Worm (Caenorhabditis elegans) whole organism, L4 larva: ENCODE measurements around the gene clc-7.

Experiments used
- D1046.2 ChIP-seq: fragments of 200-800 bp; sonication (Bioruptor generic); IDR thresholded peaks from 2 replicates; pipeline ENCODE4 v1.3.6; 2022; ENCODE audit warnings: missing genetic modification characterization, missing compliant biosample characterization
- F10B5.3 ChIP-seq: sonication (generic microtip); optimal IDR thresholded peaks from 2 replicates; lab custom pipeline; 2016; ENCODE audit warnings: mild to moderate bottlenecking, missing genetic modification characterization, missing compliant biosample characterization
- F37D6.2 ChIP-seq: sonication (generic microtip); optimal IDR thresholded peaks from 2 replicates; lab custom pipeline; 2016; ENCODE audit warnings: mild to moderate bottlenecking, missing genetic modification characterization, missing compliant biosample characterization
- F49E8.2 ChIP-seq: sonication (generic microtip); optimal IDR thresholded peaks from 2 replicates; lab custom pipeline; 2016; ENCODE audit warnings: missing compliant biosample characterization, mild to moderate bottlenecking, missing genetic modification characterization, borderline replicate concordance
- R02D3.7 ChIP-seq: fragments of 150-350 bp; sonication (generic microtip); optimal IDR thresholded peaks from 3 replicates; lab custom pipeline; 2014; ENCODE audit warnings: missing biosample characterization, missing genetic modification characterization
- T20F7.1 ChIP-seq: fragments of 200-800 bp; sonication (Bioruptor generic); optimal IDR thresholded peaks from 2 replicates; lab custom pipeline; 2018; ENCODE audit warnings: mild to moderate bottlenecking, missing genetic modification characterization, missing compliant biosample characterization
- T26A8.4 ChIP-seq: fragments of 200-800 bp; sonication (Bioruptor generic); IDR thresholded peaks from 2 replicates; pipeline ENCODE4 v1.3.6; 2022; ENCODE audit warnings: missing genetic modification characterization, missing compliant biosample characterization
- ZK546.5 ChIP-seq, 2 experiments: sonication (generic microtip); optimal IDR thresholded peaks; 2 replicates each; lab custom pipeline; 2017; ENCODE audit warnings: missing biosample characterization in 2 of 2, missing genetic modification characterization in 2 of 2
- aha-1 ChIP-seq: fragments of 150-350 bp; peaks from one replicate; lab custom pipeline; 2014; ENCODE audit warnings: missing biosample characterization, missing genetic modification characterization
- ama-1 ChIP-seq: fragments of 150-350 bp; optimal IDR thresholded peaks from 2 replicates; lab custom pipeline; 2014; ENCODE audit warnings: inconsistent platforms, mixed read lengths
- attf-4 ChIP-seq: sonication (generic microtip); optimal IDR thresholded peaks from 3 replicates; lab custom pipeline; 2017; ENCODE audit warnings: missing biosample characterization, missing genetic modification characterization
- ceh-20 ChIP-seq: fragments of 200-800 bp; sonication (Bioruptor generic); IDR thresholded peaks from 2 replicates; pipeline ENCODE4 v1.3.6; 2022; ENCODE audit warnings: missing genetic modification reagents, missing genetic modification characterization, missing compliant biosample characterization
- ceh-28 ChIP-seq: fragments of 150-350 bp; optimal IDR thresholded peaks from 2 replicates; lab custom pipeline; 2014; ENCODE audit warnings: missing biosample characterization, missing genetic modification reagents, missing genetic modification characterization
- ceh-32 ChIP-seq: sonication (generic microtip); optimal IDR thresholded peaks from 2 replicates; lab custom pipeline; 2016; ENCODE audit warnings: mild to moderate bottlenecking, missing genetic modification characterization, missing compliant biosample characterization; ENCODE audit not compliant: poor library complexity
- ceh-44 ChIP-seq: fragments of 200-800 bp; sonication (Bioruptor generic); IDR thresholded peaks from 2 replicates; pipeline ENCODE4 v1.3.6; 2022; ENCODE audit warnings: missing genetic modification reagents, missing genetic modification characterization, missing compliant biosample characterization
- ctbp-1 ChIP-seq: fragments of 200-800 bp; sonication (Bioruptor generic); IDR thresholded peaks from 2 replicates; pipeline ENCODE4 v1.3.6; 2022; ENCODE audit warnings: missing genetic modification reagents, missing genetic modification characterization, missing compliant biosample characterization
- dmd-6 ChIP-seq: fragments of 200-800 bp; sonication (Bioruptor generic); IDR thresholded peaks from 2 replicates; pipeline ENCODE4 v1.3.6; 2022; ENCODE audit warnings: missing genetic modification reagents, missing genetic modification characterization, missing compliant biosample characterization
- dpl-1 ChIP-seq: fragments of 150-350 bp; optimal IDR thresholded peaks from 2 replicates; lab custom pipeline; 2014; ENCODE audit warnings: missing biosample characterization, missing genetic modification reagents, missing genetic modification characterization
- duxl-1 ChIP-seq: sonication (generic microtip); optimal IDR thresholded peaks from 2 replicates; lab custom pipeline; 2016; ENCODE audit warnings: mild to moderate bottlenecking, missing genetic modification characterization, moderate library complexity, missing compliant biosample characterization; ENCODE audit not compliant: poor library complexity
- dve-1 ChIP-seq: sonication (generic microtip); optimal IDR thresholded peaks from 2 replicates; lab custom pipeline; 2017; ENCODE audit warnings: antibody characterized with exemption, mild to moderate bottlenecking, missing genetic modification characterization, missing compliant biosample characterization; ENCODE audit not compliant: insufficient read depth
- egl-43 ChIP-seq: fragments of 200-800 bp; sonication (Bioruptor generic); IDR thresholded peaks from 2 replicates; pipeline ENCODE4 v1.3.6; 2022; ENCODE audit warnings: missing genetic modification reagents, missing genetic modification characterization, missing compliant biosample characterization
- gei-8 ChIP-seq: fragments of 200-800 bp; sonication (Bioruptor generic); optimal IDR thresholded peaks from 2 replicates; lab custom pipeline; 2018; ENCODE audit warnings: mild to moderate bottlenecking, missing genetic modification characterization, missing compliant biosample characterization
- hif-1 ChIP-seq, 2 experiments: sonication (generic microtip); optimal IDR thresholded peaks; 2 replicates each; lab custom pipeline; 2016 to 2017; ENCODE audit warnings: missing compliant biosample characterization in 2 of 2, missing genetic modification characterization in 2 of 2, missing genetic modification reagents in 2 of 2, missing genotype in 2 of 2, mild to moderate bottlenecking in 1 of 2
- hlh-11 ChIP-seq: fragments of 200-800 bp; sonication (Bioruptor generic); optimal IDR thresholded peaks from 2 replicates; lab custom pipeline; 2018; ENCODE audit warnings: mild to moderate bottlenecking, missing genetic modification characterization, missing compliant biosample characterization
- hlh-30 ChIP-seq: sonication (generic microtip); optimal IDR thresholded peaks from 2 replicates; lab custom pipeline; 2017; ENCODE audit warnings: antibody characterized with exemption, mild to moderate bottlenecking, missing genetic modification characterization, missing compliant biosample characterization; ENCODE audit not compliant: insufficient read depth
- jun-1 ChIP-seq: fragments of 150-350 bp; optimal IDR thresholded peaks from 2 replicates; lab custom pipeline; 2014; ENCODE audit warnings: missing biosample characterization, missing genetic modification reagents, missing genetic modification characterization
- lim-7 ChIP-seq: fragments of 200-800 bp; sonication (Bioruptor generic); IDR thresholded peaks from 2 replicates; pipeline ENCODE4 v1.3.6; 2022; ENCODE audit warnings: missing genetic modification characterization, missing compliant biosample characterization
- lin-1 ChIP-seq: fragments of 200-800 bp; sonication (Bioruptor generic); IDR thresholded peaks from 2 replicates; pipeline ENCODE4 v1.3.6; 2022; ENCODE audit warnings: missing genetic modification reagents, missing genetic modification characterization, missing compliant biosample characterization
- lin-29 ChIP-seq: fragments of 200-800 bp; sonication (Bioruptor generic); IDR thresholded peaks from 2 replicates; pipeline ENCODE4 v1.3.6; 2022; ENCODE audit warnings: missing genetic modification reagents, missing genetic modification characterization, missing compliant biosample characterization
- lin-39 ChIP-seq: fragments of 150-350 bp; optimal IDR thresholded peaks from 2 replicates; lab custom pipeline; 2014; ENCODE audit warnings: missing biosample characterization, missing genetic modification reagents, missing genetic modification characterization
- lir-3 ChIP-seq: sonication (generic microtip); optimal IDR thresholded peaks from 2 replicates; lab custom pipeline; 2016; ENCODE audit warnings: mild to moderate bottlenecking, missing genetic modification characterization, missing compliant biosample characterization
- lsy-2 ChIP-seq, 2 experiments: fragments of 150-350 bp in 1 of 2; sonication (generic microtip) in 1 of 2; optimal IDR thresholded peaks; 2 replicates each; lab custom pipeline; 2014 to 2017; ENCODE audit warnings: missing biosample characterization in 2 of 2, missing genetic modification characterization in 2 of 2
- madf-5 ChIP-seq, 2 experiments: fragments of 200-800 bp; sonication (Bioruptor generic); IDR thresholded peaks; 2 replicates each; pipeline ENCODE4 v1.3.6; 2022; ENCODE audit warnings: missing compliant biosample characterization in 2 of 2, missing genetic modification characterization in 2 of 2
- madf-9 ChIP-seq: fragments of 200-800 bp; sonication (Bioruptor generic); conservative IDR thresholded peaks from 2 replicates; pipeline ENCODE4 v1.3.6; 2022; ENCODE audit warnings: missing genetic modification reagents, missing genetic modification characterization, missing compliant biosample characterization
- mes-2 ChIP-seq: sonication (generic microtip); optimal IDR thresholded peaks from 2 replicates; lab custom pipeline; 2016; ENCODE audit warnings: missing genotype, mild to moderate bottlenecking, missing genetic modification characterization, missing compliant biosample characterization; ENCODE audit not compliant: poor library complexity, severe bottlenecking
- mxl-3 ChIP-seq: fragments of 200-800 bp; sonication (Bioruptor generic); optimal IDR thresholded peaks from 2 replicates; lab custom pipeline; 2018; ENCODE audit warnings: mild to moderate bottlenecking, missing genetic modification characterization, missing compliant biosample characterization
- nhr-10 ChIP-seq: fragments of 150-350 bp; optimal IDR thresholded peaks from 2 replicates; lab custom pipeline; 2014; ENCODE audit warnings: missing biosample characterization, missing genetic modification characterization
- nhr-102 ChIP-seq: sonication (generic microtip); optimal IDR thresholded peaks from 2 replicates; lab custom pipeline; 2016; ENCODE audit warnings: mild to moderate bottlenecking, missing genetic modification characterization, moderate library complexity, missing compliant biosample characterization
- nhr-111 ChIP-seq: fragments of 200-800 bp; sonication (Bioruptor generic); optimal IDR thresholded peaks from 2 replicates; lab custom pipeline; 2018; ENCODE audit warnings: mild to moderate bottlenecking, missing genetic modification characterization, missing compliant biosample characterization
- nhr-237 ChIP-seq: sonication (generic microtip); optimal IDR thresholded peaks from 2 replicates; lab custom pipeline; 2017; ENCODE audit warnings: missing biosample characterization, missing genetic modification characterization
- nhr-25 ChIP-seq: sonication (generic microtip); optimal IDR thresholded peaks from 2 replicates; lab custom pipeline; 2017; ENCODE audit warnings: missing genetic modification characterization, mild to moderate bottlenecking, missing compliant biosample characterization, antibody characterized with exemption, moderate library complexity, borderline replicate concordance; ENCODE audit not compliant: insufficient read depth
- nhr-28 ChIP-seq: fragments of 150-350 bp; optimal IDR thresholded peaks from 2 replicates; lab custom pipeline; 2014; ENCODE audit warnings: missing biosample characterization, missing genetic modification characterization
- nhr-42 ChIP-seq: fragments of 200-800 bp; sonication (Bioruptor generic); IDR thresholded peaks from 2 replicates; pipeline ENCODE4 v1.3.6; 2022; ENCODE audit warnings: missing genetic modification characterization, missing compliant biosample characterization
- nhr-48 ChIP-seq: sonication (generic microtip); optimal IDR thresholded peaks from 2 replicates; lab custom pipeline; 2016; ENCODE audit warnings: mild to moderate bottlenecking, missing genetic modification characterization, missing compliant biosample characterization
- nhr-77 ChIP-seq: fragments of 150-350 bp; optimal IDR thresholded peaks from 2 replicates; lab custom pipeline; 2014; ENCODE audit warnings: missing biosample characterization, missing genetic modification characterization
- rbr-2 ChIP-seq: sonication (generic microtip); optimal IDR thresholded peaks from 2 replicates; lab custom pipeline; 2016; ENCODE audit warnings: missing genotype, missing genetic modification characterization, missing compliant biosample characterization
- set-16 ChIP-seq: fragments of 200-800 bp; sonication (Bioruptor generic); IDR thresholded peaks from 2 replicates; pipeline ENCODE4 v1.3.6; 2022; ENCODE audit warnings: missing genetic modification reagents, missing genetic modification characterization, missing compliant biosample characterization
- skn-1 ChIP-seq: fragments of 150-350 bp; optimal IDR thresholded peaks from 2 replicates; lab custom pipeline; 2014; ENCODE audit warnings: missing biosample characterization, missing genetic modification characterization
- spr-1 ChIP-seq: sonication (generic microtip); optimal IDR thresholded peaks from 2 replicates; lab custom pipeline; 2016; ENCODE audit warnings: mild to moderate bottlenecking, missing genetic modification characterization, missing compliant biosample characterization
- tra-1 ChIP-seq: fragments of 200-800 bp; sonication (Bioruptor generic); IDR thresholded peaks from 2 replicates; pipeline ENCODE4 v1.3.6; 2022; ENCODE audit warnings: missing genetic modification reagents, missing genetic modification characterization, missing compliant biosample characterization
- ztf-7 ChIP-seq: fragments of 150-350 bp; optimal IDR thresholded peaks from 2 replicates; lab custom pipeline; 2014; ENCODE audit warnings: missing biosample characterization, missing genetic modification characterization

Gene clc-7

DNA sequence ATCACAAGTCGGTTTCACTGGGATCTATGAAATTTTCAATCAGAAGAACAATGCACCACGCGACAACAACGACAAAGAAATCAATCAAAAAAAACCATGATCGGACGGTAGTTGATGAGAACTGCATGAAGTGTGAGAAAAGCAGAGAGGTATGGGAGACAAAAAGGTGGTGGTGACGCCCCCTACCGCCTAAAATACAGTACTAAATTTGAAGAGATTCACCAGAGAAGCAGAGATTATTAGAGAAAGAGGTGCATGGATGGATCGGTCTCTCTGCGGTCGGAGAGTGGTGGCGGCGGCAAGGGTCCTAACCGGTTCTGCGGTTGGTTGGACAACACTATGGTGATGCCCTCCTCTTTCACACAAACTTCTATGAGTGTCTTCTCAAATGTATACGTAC, 51.4 kb downstream of the clc-7 start:
- TF ChIP-seq dmd-6 (peak; percentile 43; the same call in 1 of the 2 replicates), jun-1 (tag; lab: Kevin White, UChicago) (no peak), nhr-102 (tag; lab: Kevin White, UChicago) (no peak), ceh-28 (tag; lab: Kevin White, UChicago) (no peak), ama-1 (lab: Kevin White, UChicago) (no peak), nhr-48 (peak; percentile 60), nhr-42 (GFP tag; lab: Robert Waterston, UW) (no peak), R02D3.7 (tag; lab: Kevin White, UChicago) (no peak), tra-1 (GFP tag; lab: Robert Waterston, UW) (0 out of 2 replicates have a peak, but pooled peaks have one; percentile 34), aha-1 (tag; lab: Kevin White, UChicago) (no peak), skn-1 (tag; lab: Kevin White, UChicago) (no peak), spr-1 (peak; percentile 18), ceh-20 (GFP tag; lab: Robert Waterston, UW) (0 out of 2 replicates have a peak, but pooled peaks have one; percentile 45), nhr-28 (peak; percentile 64), ctbp-1 (GFP tag; lab: Robert Waterston, UW) (peak; percentile 59; the same call in 1 of the 2 replicates), set-16 (GFP tag; lab: Robert Waterston, UW) (peak; percentile 41), hlh-30 (tag; lab: Kevin White, UChicago) (peak; percentile 85), gei-8 (GFP tag; lab: Kevin White, UChicago) (no peak), nhr-77 (tag; lab: Kevin White, UChicago) (no peak), nhr-25 (tag; lab: Kevin White, UChicago) (peak; percentile 17), lin-39 (tag; lab: Kevin White, UChicago) (no peak), nhr-237 (tag; lab: Kevin White, UChicago) (no peak), egl-43 (GFP tag; lab: Robert Waterston, UW) (peak; percentile 65; the same call in 1 of the 2 replicates), lir-3 (tag; lab: Kevin White, UChicago) (no peak), nhr-10 (tag; lab: Kevin White, UChicago) (no peak), mes-2 (tag; lab: Kevin White, UChicago) (peak; percentile 53), ceh-32 (tag; lab: Kevin White, UChicago) (no peak), D1046.2 (GFP tag; lab: Robert Waterston, UW) (no peak), F49E8.2 (no peak), nhr-111 (GFP tag; lab: Kevin White, UChicago) (no peak), mxl-3 (peak; percentile 80), duxl-1 (peak; percentile 40), dpl-1 (GFP tag; lab: Kevin White, UChicago) (no peak), dve-1 (tag; lab: Kevin White, UChicago) (peak; percentile 44), lin-29 (GFP tag; lab: Robert Waterston, UW) (no peak), lim-7 (no peak), F37D6.2 (tag; lab: Kevin White, UChicago) (no peak), T26A8.4 (GFP tag; lab: Robert Waterston, UW) (peak; percentile 68), T20F7.1 (GFP tag; lab: Kevin White, UChicago) (no peak), attf-4 (tag; lab: Kevin White, UChicago) (no peak), hlh-11 (peak; percentile 85), madf-5 (GFP tag; IDR thresholded peaks at IDR 0.05; lab: Robert Waterston, UW) (no peak), F10B5.3 (tag; lab: Kevin White, UChicago) (no peak), ztf-7 (tag; lab: Kevin White, UChicago) (no peak), lin-1 (GFP tag; lab: Robert Waterston, UW) (no peak), hif-1 (tag; optimal IDR thresholded peaks at IDR 0.05; lab: Kevin White, UChicago) (peak in 1 of 2 experiments; percentile 11), rbr-2 (peak; percentile 40), ZK546.5 (tag; optimal IDR thresholded peaks at IDR 0.05; lab: Kevin White, UChicago) (no peak), lsy-2 (tag; optimal IDR thresholded peaks at IDR 0.05; lab: Kevin White, UChicago) (peak in 1 of 2 experiments; percentile 54), madf-9 (GFP tag; lab: Robert Waterston, UW) (no peak), ceh-44 (no peak)
